Worm (Caenorhabditis elegans) whole organism, mixed stage, embryonic: ENCODE results near the gene K11H12.10.

Experiments
- blmp-1 ChIP-seq: fragments of 150-350 bp; optimal IDR thresholded peaks from 2 replicates; lab custom pipeline; 2014; ENCODE audit warnings: missing biosample characterization, missing genetic modification characterization
- ham-2 ChIP-seq: fragments of 200-800 bp; sonication (Bioruptor generic); optimal IDR thresholded peaks from 2 replicates; lab custom pipeline; 2018; ENCODE audit warnings: mild to moderate bottlenecking, missing genetic modification characterization, missing compliant biosample characterization
- mab-5 ChIP-seq: fragments of 150-350 bp; optimal IDR thresholded peaks from 2 replicates; lab custom pipeline; 2014; ENCODE audit warnings: missing biosample characterization, missing genetic modification characterization

ce11 chrIV:649365-649764, 26.5 kb upstream of the K11H12.10 start, which contains the start of gene K11H12.9:
- TF ChIP-seq mab-5 (no peak), ham-2 (GFP tag; lab: Kevin White, UChicago) (no peak), blmp-1 (no peak)
